Worm (Caenorhabditis elegans) whole organism, mixed stage, embryonic: ENCODE measurements around the gene npr-36.
A peak's percentile ranks its signal among the peaks of the same experiment; 100 is the strongest.

Experiments
- M03D4.4 ChIP-seq: sonication (generic microtip); optimal IDR thresholded peaks from 2 replicates; lab custom pipeline; 2017; ENCODE audit warnings: mild to moderate bottlenecking, missing genetic modification characterization, missing compliant biosample characterization
- bed-3 ChIP-seq: fragments of 200-800 bp; sonication (Bioruptor generic); optimal IDR thresholded peaks from 3 replicates; lab custom pipeline; 2018; ENCODE audit warnings: mild to moderate bottlenecking, missing genetic modification characterization, moderate library complexity, missing compliant biosample characterization
- blmp-1 ChIP-seq: fragments of 150-350 bp; optimal IDR thresholded peaks from 2 replicates; lab custom pipeline; 2014; ENCODE audit warnings: missing biosample characterization, missing genetic modification characterization
- ceh-43 ChIP-seq: fragments of 200-800 bp; sonication (Bioruptor generic); optimal IDR thresholded peaks from 2 replicates; lab custom pipeline; 2018; ENCODE audit warnings: mild to moderate bottlenecking, missing genetic modification characterization, moderate library complexity, missing compliant biosample characterization
- ces-1 ChIP-seq: fragments of 150-350 bp; optimal IDR thresholded peaks from 2 replicates; lab custom pipeline; 2014; ENCODE audit warnings: missing biosample characterization, missing genetic modification reagents, missing genetic modification characterization
- cnd-1 ChIP-seq: fragments of 200-800 bp; sonication (Bioruptor generic); optimal IDR thresholded peaks from 2 replicates; lab custom pipeline; 2018; ENCODE audit warnings: mild to moderate bottlenecking, missing genetic modification characterization, missing compliant biosample characterization
- drap-1 ChIP-seq: fragments of 200-800 bp; sonication (Bioruptor generic); optimal IDR thresholded peaks from 3 replicates; lab custom pipeline; 2018; ENCODE audit warnings: mild to moderate bottlenecking, missing genetic modification characterization, missing compliant biosample characterization
- elt-1 ChIP-seq: sonication (generic microtip); optimal IDR thresholded peaks from 2 replicates; lab custom pipeline; 2017; ENCODE audit warnings: missing genetic modification characterization, mild to moderate bottlenecking, missing compliant biosample characterization, antibody characterized with exemption, moderate library complexity, borderline replicate concordance; ENCODE audit not compliant: insufficient read depth
- elt-3 ChIP-seq: fragments of 150-350 bp; optimal IDR thresholded peaks from 2 replicates; lab custom pipeline; 2014; ENCODE audit warnings: missing biosample characterization, missing genetic modification characterization
- flh-1 ChIP-seq: fragments of 200-800 bp; sonication (Bioruptor generic); optimal IDR thresholded peaks from 2 replicates; lab custom pipeline; 2018; ENCODE audit warnings: mild to moderate bottlenecking, missing genetic modification characterization, moderate library complexity, missing compliant biosample characterization
- ham-2 ChIP-seq: fragments of 200-800 bp; sonication (Bioruptor generic); optimal IDR thresholded peaks from 2 replicates; lab custom pipeline; 2018; ENCODE audit warnings: mild to moderate bottlenecking, missing genetic modification characterization, missing compliant biosample characterization
- hlh-1 ChIP-seq: fragments of 150-350 bp; optimal IDR thresholded peaks from 2 replicates; lab custom pipeline; 2014; ENCODE audit warnings: missing biosample characterization, missing genetic modification reagents, missing genetic modification characterization
- lin-13 ChIP-seq: fragments of 150-350 bp; optimal IDR thresholded peaks from 2 replicates; lab custom pipeline; 2014; ENCODE audit warnings: missing biosample characterization, missing genetic modification characterization
- lin-32 ChIP-seq: fragments of 200-800 bp; sonication (Bioruptor generic); optimal IDR thresholded peaks from 2 replicates; lab custom pipeline; 2018; ENCODE audit warnings: mild to moderate bottlenecking, missing genetic modification characterization, missing compliant biosample characterization
- lsy-2 ChIP-seq: fragments of 150-350 bp; optimal IDR thresholded peaks from 2 replicates; lab custom pipeline; 2014; ENCODE audit warnings: missing biosample characterization, missing genetic modification characterization
- mab-5 ChIP-seq: fragments of 150-350 bp; optimal IDR thresholded peaks from 2 replicates; lab custom pipeline; 2014; ENCODE audit warnings: missing biosample characterization, missing genetic modification characterization
- mls-2 ChIP-seq: sonication (generic microtip); optimal IDR thresholded peaks from 2 replicates; lab custom pipeline; 2016; ENCODE audit warnings: mild to moderate bottlenecking, missing genetic modification characterization, moderate library complexity, missing compliant biosample characterization
- nhr-2 ChIP-seq: fragments of 150-350 bp; optimal IDR thresholded peaks from 2 replicates; lab custom pipeline; 2014; ENCODE audit warnings: missing biosample characterization, missing genetic modification characterization
- nhr-237 ChIP-seq: fragments of 150-350 bp; optimal IDR thresholded peaks from 2 replicates; lab custom pipeline; 2014; ENCODE audit warnings: missing biosample characterization, missing genetic modification characterization
- nhr-28 ChIP-seq: fragments of 150-350 bp; optimal IDR thresholded peaks from 2 replicates; lab custom pipeline; 2014; ENCODE audit warnings: missing biosample characterization, missing genetic modification characterization
- sem-2 ChIP-seq: fragments of 200-800 bp; sonication (Bioruptor generic); optimal IDR thresholded peaks from 2 replicates; lab custom pipeline; 2018; ENCODE audit warnings: mild to moderate bottlenecking, missing genetic modification characterization, missing compliant biosample characterization
- snpc-4 ChIP-seq: fragments of 150-350 bp; optimal IDR thresholded peaks from 2 replicates; lab custom pipeline; 2014; ENCODE audit warnings: missing biosample characterization, missing genetic modification characterization
- sptf-1 ChIP-seq: sonication (generic microtip); optimal IDR thresholded peaks from 2 replicates; lab custom pipeline; 2017; ENCODE audit warnings: mild to moderate bottlenecking, missing genetic modification characterization, moderate library complexity, missing compliant biosample characterization
- tbx-8 ChIP-seq: fragments of 200-800 bp; sonication (Bioruptor generic); optimal IDR thresholded peaks from 2 replicates; lab custom pipeline; 2018; ENCODE audit warnings: mild to moderate bottlenecking, missing genetic modification characterization, moderate library complexity, missing compliant biosample characterization
- unc-120 ChIP-seq: sonication (generic microtip); optimal IDR thresholded peaks from 2 replicates; lab custom pipeline; 2017; ENCODE audit warnings: missing genetic modification characterization, missing compliant biosample characterization; ENCODE audit not compliant: poor library complexity, severe bottlenecking
- unc-39 ChIP-seq: fragments of 150-350 bp; optimal IDR thresholded peaks from 2 replicates; lab custom pipeline; 2014; ENCODE audit warnings: missing biosample characterization, missing genetic modification characterization
- unc-62 ChIP-seq: fragments of 150-350 bp; optimal IDR thresholded peaks from 2 replicates; lab custom pipeline; 2014; ENCODE audit warnings: missing biosample characterization, missing genetic modification reagents, missing genetic modification characterization
- zip-8 ChIP-seq: fragments of 150-350 bp; optimal IDR thresholded peaks from 2 replicates; lab custom pipeline; 2014; ENCODE audit warnings: missing biosample characterization, missing genetic modification characterization
- ztf-11 ChIP-seq: fragments of 150-350 bp; optimal IDR thresholded peaks from 2 replicates; lab custom pipeline; 2014; ENCODE audit warnings: missing biosample characterization, missing genetic modification characterization

npr-36 gene

ce11 chrX:17356748-17357147 is 2.8 kb upstream of the npr-36 start:
- TF ChIP-seq lin-13 (tag; lab: Kevin White, UChicago) (no peak), elt-3 (tag; lab: Kevin White, UChicago) (no peak), elt-1 (tag; lab: Kevin White, UChicago) (no peak), ceh-43 (GFP tag; lab: Kevin White, UChicago) (no peak), nhr-28 (tag; lab: Kevin White, UChicago) (no peak), sem-2 (GFP tag; lab: Kevin White, UChicago) (no peak), cnd-1 (no peak), nhr-237 (tag; lab: Kevin White, UChicago) (no peak), blmp-1 (tag; lab: Kevin White, UChicago) (no peak), lsy-2 (no peak), mab-5 (tag; lab: Kevin White, UChicago) (no peak), unc-62 (GFP tag; lab: Kevin White, UChicago) (no peak), lin-32 (GFP tag; lab: Kevin White, UChicago) (no peak), drap-1 (GFP tag; lab: Kevin White, UChicago) (no peak), ces-1 (no peak), M03D4.4 (no peak), tbx-8 (no peak), sptf-1 (no peak)
- TF ChIP-seq, all 35 proteins: peak for 0

- no peak for TF ChIP-seq snpc-4 (tag; lab: Kevin White, UChicago)
- TF ChIP-seq, all 35 proteins: peak for 0
Measured at ce11 chrX:17362529-17362928, 3.0 kb downstream of the npr-36 start, which contains the start of gene F10D7.11. Gene F10D7.11, plus strand, starts transcription at chrX:17362829.

ce11 chrX:17363491-17363890 is 3.9 kb downstream of the npr-36 start:
- TF ChIP-seq bed-3 (GFP tag; lab: Kevin White, UChicago): no peak
- no peak for TF ChIP-seq unc-39 (tag; lab: Kevin White, UChicago)
- TF ChIP-seq sptf-1: no peak
- TF ChIP-seq sem-2 (GFP tag; lab: Kevin White, UChicago): no peak
- no peak for TF ChIP-seq zip-8 (tag; lab: Kevin White, UChicago)
- no peak for TF ChIP-seq ces-1
- TF ChIP-seq elt-1 (tag; lab: Kevin White, UChicago): no peak
- no peak for TF ChIP-seq mls-2 (tag; lab: Kevin White, UChicago)
- no peak for TF ChIP-seq hlh-1 (tag; lab: Kevin White, UChicago)
- TF ChIP-seq ceh-43 (GFP tag; lab: Kevin White, UChicago): no peak
- TF ChIP-seq lin-32 (GFP tag; lab: Kevin White, UChicago): no peak
- no peak for TF ChIP-seq drap-1 (GFP tag; lab: Kevin White, UChicago)
- TF ChIP-seq nhr-2 (tag; lab: Kevin White, UChicago): no peak
- no peak for TF ChIP-seq ztf-11
- no peak for TF ChIP-seq blmp-1 (tag; lab: Kevin White, UChicago)
- TF ChIP-seq unc-120 (tag; lab: Kevin White, UChicago): no peak
- TF ChIP-seq ham-2: no peak
- TF ChIP-seq, all 35 proteins: peak for 0

ce11 chrX:17368542-17368941 is 9.0 kb downstream of the npr-36 start, which contains the start of gene mfsd-10:
Gene mfsd-10, minus strand, starts transcription at chrX:17368642.
- TF ChIP-seq snpc-4 (tag; lab: Kevin White, UChicago): no peak
- no peak for TF ChIP-seq hlh-1 (tag; lab: Kevin White, UChicago)
- no peak for TF ChIP-seq ztf-11
- no peak for TF ChIP-seq nhr-28 (tag; lab: Kevin White, UChicago)
- TF ChIP-seq zip-8 (tag; lab: Kevin White, UChicago): no peak
- no peak for TF ChIP-seq tbx-8
- no peak for TF ChIP-seq flh-1

ce11 chrX:17369514-17369913 is 10.0 kb downstream of the npr-36 start:
- TF ChIP-seq ham-2 (peak; percentile 45), hlh-1 (tag; lab: Kevin White, UChicago) (no peak)
- TF ChIP-seq, all 35 proteins: peak for 1

- TF ChIP-seq ham-2 (no peak), unc-62 (GFP tag; lab: Kevin White, UChicago) (peak; percentile 64), zip-8 (tag; lab: Kevin White, UChicago) (no peak)
Measured at ce11 chrX:17373955-17374354, 14.4 kb downstream of the npr-36 start.
